Worm (Caenorhabditis elegans): ENCODE measurements around the gene srz-13.

DNA sequence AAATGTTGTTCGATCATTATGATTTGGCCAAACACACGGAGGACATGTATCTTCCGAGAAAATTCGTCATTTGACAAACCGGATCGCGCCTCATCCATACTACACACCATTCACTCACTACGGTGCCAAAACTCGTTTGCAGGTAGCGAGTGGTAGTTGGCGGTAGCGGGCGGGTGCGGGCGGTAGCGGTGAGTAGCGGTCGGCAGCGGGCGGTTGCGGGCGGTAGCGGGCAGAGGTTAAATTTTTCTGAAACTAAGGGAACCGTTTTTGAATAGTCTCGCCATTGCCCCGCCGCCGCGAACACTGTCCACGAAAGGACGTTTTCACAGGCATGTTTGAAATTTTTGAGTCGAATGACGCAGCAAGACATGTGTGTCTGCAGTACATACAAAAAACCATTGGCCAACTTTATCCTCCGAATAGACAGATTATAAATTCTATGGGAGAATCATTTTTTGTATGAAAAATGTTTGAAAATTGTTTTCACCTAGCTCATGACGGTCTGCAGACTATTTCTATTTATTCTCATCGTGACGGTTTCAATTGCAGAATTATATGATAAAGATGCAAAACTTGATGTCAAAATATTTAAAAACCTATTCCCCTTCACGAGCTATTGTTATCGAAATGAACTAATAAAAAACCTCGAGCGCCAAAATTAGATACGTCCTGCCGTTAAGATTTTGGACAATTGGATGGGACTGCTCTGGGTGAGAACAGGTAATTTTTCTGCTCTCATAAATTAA lies 28.2 kb downstream of the srz-13 start, which contains the start of gene F11A5.16:
- TF ChIP-seq sox-4 (tag; optimal IDR thresholded peaks at IDR 0.05) (no peak), lin-39 (tag; optimal IDR thresholded peaks at IDR 0.05) (no peak), fkh-8 (tag; optimal IDR thresholded peaks at IDR 0.05) (no peak), ama-1 (optimal IDR thresholded peaks at IDR 0.05) (no peak)

All from whole organism, L1 larva.